Worm (Caenorhabditis elegans): ENCODE data around the gene gtf-2A2.

The gtf-2A2 gene

ce11 chrIII:12598418-12599330 is 25.9 kb upstream of the gtf-2A2 start (continued):
- no peak for TF ChIP-seq C04F5.9 (tag; optimal IDR thresholded peaks at IDR 0.05)
- TF ChIP-seq nhr-12 (tag; optimal IDR thresholded peaks at IDR 0.05): no peak
- TF ChIP-seq pqm-1 (tag; optimal IDR thresholded peaks at IDR 0.05): no peak
- peak in 1 of 2 experiments; percentile 68 for TF ChIP-seq ztf-11 (tag; optimal IDR thresholded peaks at IDR 0.05)
- peak; percentile 87 for TF ChIP-seq skn-1 (tag; optimal IDR thresholded peaks at IDR 0.05)
- peak; percentile 80 to 84 (median 82) for TF ChIP-seq dpl-1 (GFP tag; optimal IDR thresholded peaks at IDR 0.05)
- TF ChIP-seq fkh-10 (GFP tag; optimal IDR thresholded peaks at IDR 0.05): no peak
- no peak for TF ChIP-seq mef-2 (tag; optimal IDR thresholded peaks at IDR 0.05)
- no peak for TF ChIP-seq unc-98 (GFP tag; IDR thresholded peaks at IDR 0.05)
- TF ChIP-seq fos-1 (tag; optimal IDR thresholded peaks at IDR 0.05): peak; percentile 54
- no peak for TF ChIP-seq Y116A8C.19 (tag; optimal IDR thresholded peaks at IDR 0.05; ENCODE audit: borderline replicate concordance)
- TF ChIP-seq elt-3 (tag; optimal IDR thresholded peaks at IDR 0.05): peak in 2 of 6 experiments; percentile 68 to 90
- peak; percentile 75 for TF ChIP-seq snpc-4 (tag; optimal IDR thresholded peaks at IDR 0.05)
- TF ChIP-seq C34B4.2 (tag; optimal IDR thresholded peaks at IDR 0.05): no peak
- no peak for TF ChIP-seq alr-1 (tag; optimal IDR thresholded peaks at IDR 0.05; ENCODE audit: borderline replicate concordance)
- no peak for TF ChIP-seq egl-27 (tag; optimal IDR thresholded peaks at IDR 0.05)
- TF ChIP-seq nhr-76 (tag; optimal IDR thresholded peaks at IDR 0.05): no peak
- peak; percentile 85 to 87 for TF ChIP-seq efl-1 (optimal IDR thresholded peaks at IDR 0.05)
- peak; percentile 83 to 98 for TF ChIP-seq efl-1 (GFP tag; optimal IDR thresholded peaks at IDR 0.05 in 1 of 2)
- TF ChIP-seq unc-86 (tag; optimal IDR thresholded peaks at IDR 0.05): peak; percentile 85
- TF ChIP-seq lsy-2 (tag; optimal IDR thresholded peaks at IDR 0.05): peak; percentile 98 to 99
- peak; percentile 87 for TF ChIP-seq lin-15B (tag; optimal IDR thresholded peaks at IDR 0.05)
- TF ChIP-seq nhr-237 (tag; optimal IDR thresholded peaks at IDR 0.05): peak; percentile 72
- no peak for TF ChIP-seq ces-1 (GFP tag; optimal IDR thresholded peaks at IDR 0.05)
- TF ChIP-seq nhr-84 (tag; optimal IDR thresholded peaks at IDR 0.05): no peak
- TF ChIP-seq pag-3 (tag; optimal IDR thresholded peaks at IDR 0.05; ENCODE audit: borderline replicate concordance, insufficient read depth): no peak
- peak; percentile 89 for TF ChIP-seq nhr-47 (tag; optimal IDR thresholded peaks at IDR 0.05)
- no peak for TF ChIP-seq unc-30 (tag; optimal IDR thresholded peaks at IDR 0.05)
- peak; percentile 92 for TF ChIP-seq snu-23 (GFP tag; optimal IDR thresholded peaks at IDR 0.05)
- TF ChIP-seq tlp-1 (tag; optimal IDR thresholded peaks at IDR 0.05): no peak
- TF ChIP-seq ceh-8 (GFP tag; optimal IDR thresholded peaks at IDR 0.05): peak; percentile 44
- TF ChIP-seq efl-3 (GFP tag; optimal IDR thresholded peaks at IDR 0.05): no peak
- TF ChIP-seq swsn-7 (tag; optimal IDR thresholded peaks at IDR 0.05): peak; percentile 88
- peak; percentile 65 for TF ChIP-seq egl-13 (tag; optimal IDR thresholded peaks at IDR 0.05)
- peak; percentile 84 for TF ChIP-seq ztf-4 (tag; optimal IDR thresholded peaks at IDR 0.05)
- peak; percentile 88 to 91 for TF ChIP-seq lin-35 (GFP tag; optimal IDR thresholded peaks at IDR 0.05)
- TF ChIP-seq ceh-88 (GFP tag; IDR thresholded peaks at IDR 0.05): peak; percentile 17; the same call in 1 of the 2 replicates
- no peak for TF ChIP-seq hlh-4 (tag; optimal IDR thresholded peaks at IDR 0.05)
- TF ChIP-seq grh-1 (GFP tag; IDR thresholded peaks at IDR 0.05): peak; percentile 88
- TF ChIP-seq lin-39 (tag; optimal IDR thresholded peaks at IDR 0.05): no peak
- TF ChIP-seq elt-2 (tag; optimal IDR thresholded peaks at IDR 0.05): peak; percentile 30
- peak; percentile 88 for TF ChIP-seq nhr-85 (tag)
- TF ChIP-seq fkh-8 (tag; optimal IDR thresholded peaks at IDR 0.05): peak; percentile 89
- TF ChIP-seq ceh-63 (GFP tag; optimal IDR thresholded peaks at IDR 0.05): no peak
- no peak for TF ChIP-seq sox-4 (tag; optimal IDR thresholded peaks at IDR 0.05)
- peak in 1 of 2 experiments; percentile 91 for TF ChIP-seq mdl-1 (tag; optimal IDR thresholded peaks at IDR 0.05)
- peak; percentile 71 for TF ChIP-seq nhr-90 (tag; optimal IDR thresholded peaks at IDR 0.05; ENCODE audit: poor library complexity)
- TF ChIP-seq sptf-1 (tag; optimal IDR thresholded peaks at IDR 0.05): no peak
- no peak for TF ChIP-seq sup-37 (GFP tag; optimal IDR thresholded peaks at IDR 0.05)
- TF ChIP-seq xbp-1 (tag; optimal IDR thresholded peaks at IDR 0.05): peak; percentile 83
- TF ChIP-seq nhr-11 (tag; optimal IDR thresholded peaks at IDR 0.05): peak; percentile 57

All from whole organism, L1 larva.